Fruit fly (Drosophila melanogaster) whole organism, adult: ENCODE results near the gene plx.

Experiments
- CG1620 ChIP-seq: fragments of 200-800 bp; sonication (Bioruptor generic); optimal IDR thresholded peaks from 2 replicates; lab custom pipeline; 2016; ENCODE audit warnings: missing biosample characterization, missing genetic modification characterization
- CG5204 ChIP-seq: fragments of 200-800 bp; sonication (Bioruptor generic); optimal IDR thresholded peaks from 2 replicates; lab custom pipeline; 2016; ENCODE audit warnings: missing biosample characterization, missing genetic modification characterization
- ovo ChIP-seq: fragments of 200-800 bp; sonication (Bioruptor generic); optimal IDR thresholded peaks from 2 replicates; lab custom pipeline; 2016; ENCODE audit warnings: missing biosample characterization, missing genetic modification characterization
- toe ChIP-seq: fragments of 200-800 bp; sonication (Bioruptor generic); optimal IDR thresholded peaks from 2 replicates; lab custom pipeline; 2016; ENCODE audit warnings: missing biosample characterization, missing genetic modification characterization

DNA sequence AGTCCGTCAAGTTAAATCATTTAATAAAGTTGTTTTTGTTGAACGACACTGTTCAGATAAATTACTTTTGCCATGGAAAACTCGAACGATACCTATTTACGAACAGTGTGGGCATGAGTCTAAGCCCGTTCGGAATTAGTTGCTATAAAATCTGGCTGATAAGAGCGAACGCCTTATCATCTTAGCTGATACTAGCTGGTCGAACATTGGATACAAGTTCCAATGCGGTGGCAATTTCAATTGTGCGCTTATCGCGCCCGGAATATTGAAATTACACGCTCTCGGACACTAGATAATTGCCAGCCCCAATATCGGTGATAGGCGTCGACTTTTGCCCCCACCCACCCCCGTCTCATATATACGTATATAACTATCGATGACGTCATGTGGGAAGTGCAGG, 31.8 kb upstream of the plx start:
- TF ChIP-seq toe (GFP tag; lab: Kevin White, UChicago) = no peak
- no peak for TF ChIP-seq ovo
- no peak for TF ChIP-seq CG5204 (GFP tag; lab: Kevin White, UChicago)
- no peak for TF ChIP-seq CG1620
